Worm (Caenorhabditis elegans) whole organism, young adult: ENCODE measurements around the gene R09E10.6.
A peak's percentile ranks its signal among the peaks of the same experiment; 100 is the strongest.

Experiments used
- B0035.1 ChIP-seq: sonication (generic microtip); optimal IDR thresholded peaks from 2 replicates; lab custom pipeline; 2016; ENCODE audit warnings: missing genetic modification characterization, mild to moderate bottlenecking, missing compliant biosample characterization, missing genotype, missing genetic modification reagents
- F33H1.4 ChIP-seq: fragments of 200-800 bp; sonication (Bioruptor generic); IDR thresholded peaks from 2 replicates; pipeline ENCODE4 v1.3.6; 2022; ENCODE audit warnings: missing genetic modification reagents, missing genetic modification characterization, missing compliant biosample characterization
- F39B2.1 ChIP-seq: fragments of 200-800 bp; sonication (Bioruptor generic); IDR thresholded peaks from 2 replicates; pipeline ENCODE4 v1.3.6; 2022; ENCODE audit warnings: missing genetic modification reagents, missing genetic modification characterization, missing compliant biosample characterization
- T07F8.4 ChIP-seq: sonication (generic microtip); optimal IDR thresholded peaks from 2 replicates; lab custom pipeline; 2016; ENCODE audit warnings: mild to moderate bottlenecking, missing genetic modification characterization, moderate library complexity, missing compliant biosample characterization
- T26A5.8 ChIP-seq: sonication (generic microtip); optimal IDR thresholded peaks from 2 replicates; lab custom pipeline; 2016; ENCODE audit warnings: missing genetic modification characterization, missing compliant biosample characterization
- Y56A3A.18 ChIP-seq: fragments of 200-800 bp; sonication (Bioruptor generic); IDR thresholded peaks from 2 replicates; pipeline ENCODE4 v1.3.6; 2022; ENCODE audit warnings: missing genetic modification reagents, missing genetic modification characterization, missing compliant biosample characterization
- Y95B8A.8 ChIP-seq: fragments of 200-800 bp; sonication (Bioruptor generic); IDR thresholded peaks from 2 replicates; pipeline ENCODE4 v1.3.6; 2022; ENCODE audit warnings: missing genetic modification reagents, missing genetic modification characterization, missing compliant biosample characterization
- ZK185.1 ChIP-seq: sonication (generic microtip); optimal IDR thresholded peaks from 2 replicates; lab custom pipeline; 2016; ENCODE audit warnings: mild to moderate bottlenecking, missing genetic modification characterization, missing compliant biosample characterization; ENCODE audit not compliant: poor library complexity, severe bottlenecking
- aptf-2 ChIP-seq: fragments of 200-800 bp; sonication (Bioruptor generic); conservative IDR thresholded peaks from 2 replicates; pipeline ENCODE4 v1.3.6; 2022; ENCODE audit warnings: missing genetic modification reagents, missing genetic modification characterization, missing compliant biosample characterization
- attf-3 ChIP-seq: fragments of 200-800 bp; sonication (Bioruptor generic); conservative IDR thresholded peaks from 2 replicates; pipeline ENCODE4 v1.3.6; 2022; ENCODE audit warnings: missing genetic modification reagents, missing genetic modification characterization, missing compliant biosample characterization
- attf-6 ChIP-seq: fragments of 200-800 bp; sonication (Bioruptor generic); IDR thresholded peaks from 2 replicates; pipeline ENCODE4 v1.3.6; 2022; ENCODE audit warnings: missing genetic modification reagents, missing genetic modification characterization, missing compliant biosample characterization
- ccch-3 ChIP-seq: fragments of 200-800 bp; sonication (Bioruptor generic); optimal IDR thresholded peaks from 2 replicates; lab custom pipeline; 2018; ENCODE audit warnings: mild to moderate bottlenecking, missing genetic modification characterization, missing compliant biosample characterization
- cebp-1 ChIP-seq, 2 experiments: fragments of 200-800 bp in 1 of 2; sonication (Bioruptor generic) in 1 of 2; sonication (generic microtip) in 1 of 2; IDR thresholded peaks in 1 of 2; optimal IDR thresholded peaks in 1 of 2; 2 replicates each; pipeline versions ENCODE4 v1.3.6 to Lab custom; 2017 to 2022; ENCODE audit warnings: missing compliant biosample characterization in 2 of 2, missing genetic modification characterization in 2 of 2, mild to moderate bottlenecking in 1 of 2, missing genetic modification reagents in 1 of 2, moderate library complexity in 1 of 2
- cebp-2 ChIP-seq: fragments of 200-800 bp; sonication (Bioruptor generic); IDR thresholded peaks from 2 replicates; pipeline ENCODE4 v1.3.6; 2022; ENCODE audit warnings: missing genetic modification characterization, missing compliant biosample characterization
- ceh-100 ChIP-seq: fragments of 200-800 bp; sonication (Bioruptor generic); IDR thresholded peaks from 2 replicates; pipeline ENCODE4 v1.3.6; 2022; ENCODE audit warnings: missing genetic modification reagents, missing genetic modification characterization, missing compliant biosample characterization
- ceh-40 ChIP-seq: fragments of 200-800 bp; sonication (Bioruptor generic); IDR thresholded peaks from 2 replicates; pipeline ENCODE4 v1.3.6; 2022; ENCODE audit warnings: missing genetic modification characterization, missing compliant biosample characterization
- ceh-91 ChIP-seq: fragments of 200-800 bp; sonication (Bioruptor generic); IDR thresholded peaks from 2 replicates; pipeline ENCODE4 v1.3.6; 2022; ENCODE audit warnings: missing genetic modification reagents, missing genetic modification characterization, missing compliant biosample characterization
- die-1 ChIP-seq: sonication (generic microtip); optimal IDR thresholded peaks from 2 replicates; lab custom pipeline; 2016; ENCODE audit warnings: missing genotype, mild to moderate bottlenecking, missing genetic modification characterization, missing compliant biosample characterization
- efl-1 ChIP-seq: fragments of 150-350 bp; optimal IDR thresholded peaks from 2 replicates; lab custom pipeline; 2014; ENCODE audit warnings: missing biosample characterization, missing genetic modification reagents, missing genetic modification characterization
- egrh-3 ChIP-seq: fragments of 200-800 bp; sonication (Bioruptor generic); IDR thresholded peaks from 2 replicates; pipeline ENCODE4 v1.3.6; 2022; ENCODE audit warnings: missing genetic modification reagents, missing genetic modification characterization, missing compliant biosample characterization
- him-1 ChIP-seq: sonication (generic microtip); optimal IDR thresholded peaks from 2 replicates; lab custom pipeline; 2016; ENCODE audit warnings: missing genotype, missing genetic modification reagents, missing genetic modification characterization, missing compliant biosample characterization
- lag-1 ChIP-seq: fragments of 200-800 bp; sonication (Bioruptor generic); IDR thresholded peaks from 2 replicates; pipeline ENCODE4 v1.3.6; 2022; ENCODE audit warnings: missing genetic modification reagents, missing genetic modification characterization, missing compliant biosample characterization
- let-526 ChIP-seq: fragments of 200-800 bp; sonication (Bioruptor generic); IDR thresholded peaks from 2 replicates; pipeline ENCODE4 v1.3.6; 2022; ENCODE audit warnings: missing genetic modification reagents, missing genetic modification characterization, missing compliant biosample characterization
- mes-4 ChIP-seq: sonication (generic microtip); optimal IDR thresholded peaks from 2 replicates; lab custom pipeline; 2016; ENCODE audit warnings: missing genotype, missing genetic modification characterization, missing compliant biosample characterization
- nfya-2 ChIP-seq: fragments of 200-800 bp; sonication (Bioruptor generic); IDR thresholded peaks from 2 replicates; pipeline ENCODE4 v1.3.6; 2022; ENCODE audit warnings: missing genetic modification reagents, missing genetic modification characterization, missing compliant biosample characterization
- nfyb-1 ChIP-seq: fragments of 200-800 bp; sonication (Bioruptor generic); IDR thresholded peaks from 2 replicates; pipeline ENCODE4 v1.3.6; 2022; ENCODE audit warnings: missing genetic modification reagents, missing genetic modification characterization, missing compliant biosample characterization
- nhr-120 ChIP-seq: fragments of 200-800 bp; sonication (Bioruptor generic); IDR thresholded peaks from 2 replicates; pipeline ENCODE4 v1.3.6; 2022; ENCODE audit warnings: missing genetic modification characterization, missing compliant biosample characterization
- nhr-80 ChIP-seq: sonication (generic microtip); optimal IDR thresholded peaks from 2 replicates; lab custom pipeline; 2016; ENCODE audit warnings: missing genetic modification characterization, missing compliant biosample characterization
- sea-2 ChIP-seq: fragments of 200-800 bp; sonication (Bioruptor generic); IDR thresholded peaks from 2 replicates; pipeline ENCODE4 v1.3.6; 2022; ENCODE audit warnings: missing genetic modification characterization, missing compliant biosample characterization
- snpc-3.4 ChIP-seq: sonication (generic microtip); optimal IDR thresholded peaks from 2 replicates; lab custom pipeline; 2017; ENCODE audit warnings: missing genetic modification characterization, mild to moderate bottlenecking, missing compliant biosample characterization, antibody characterized with exemption, moderate library complexity, missing genotype, missing genetic modification reagents
- ztf-22 ChIP-seq: fragments of 200-800 bp; sonication (Bioruptor generic); optimal IDR thresholded peaks from 2 replicates; lab custom pipeline; 2018; ENCODE audit warnings: mild to moderate bottlenecking, missing genetic modification characterization, moderate library complexity, missing compliant biosample characterization
- ztf-26 ChIP-seq: sonication (generic microtip); optimal IDR thresholded peaks from 2 replicates; lab custom pipeline; 2017; ENCODE audit warnings: missing genetic modification characterization, missing compliant biosample characterization
- ztf-28 ChIP-seq: fragments of 200-800 bp; sonication (Bioruptor generic); IDR thresholded peaks from 2 replicates; pipeline ENCODE4 v1.3.6; 2022; ENCODE audit warnings: missing genetic modification reagents, missing genetic modification characterization, missing compliant biosample characterization

R09E10.6 gene

ce11 chrIV:10252350-10252792 is 41.6 kb downstream of the R09E10.6 start (continued):
- no peak for TF ChIP-seq T07F8.4
- peak; percentile 26 for TF ChIP-seq B0035.1
- TF ChIP-seq ztf-26 (tag; lab: Kevin White, UChicago) = peak; percentile 43

ce11 chrIV:10251764-10252163 is 42.2 kb downstream of the R09E10.6 start:
- TF ChIP-seq F33H1.4 (GFP tag; lab: Robert Waterston, UW) = no peak
- no peak for TF ChIP-seq die-1 (tag; lab: Kevin White, UChicago)
- no peak for TF ChIP-seq nhr-80 (tag; lab: Kevin White, UChicago)
- TF ChIP-seq efl-1 (GFP tag; lab: Kevin White, UChicago) = no peak
- no peak for TF ChIP-seq Y95B8A.8 (GFP tag; lab: Robert Waterston, UW)
- TF ChIP-seq lag-1 (GFP tag; lab: Robert Waterston, UW) = no peak
- no peak for TF ChIP-seq ceh-91 (GFP tag; lab: Robert Waterston, UW)
- TF ChIP-seq F39B2.1 (GFP tag; lab: Robert Waterston, UW) = no peak
- TF ChIP-seq T26A5.8 = no peak
- no peak for TF ChIP-seq him-1 (tag; lab: Kevin White, UChicago)
- TF ChIP-seq, all 124 proteins: peak for 0

- TF ChIP-seq let-526 (GFP tag; lab: Robert Waterston, UW) = no peak
- TF ChIP-seq Y56A3A.18 (GFP tag; lab: Robert Waterston, UW) = no peak
- TF ChIP-seq egrh-3 (GFP tag; lab: Robert Waterston, UW) = no peak
- TF ChIP-seq ceh-40 = no peak
- no peak for TF ChIP-seq mes-4 (tag; lab: Kevin White, UChicago)
- no peak for TF ChIP-seq nhr-80 (tag; lab: Kevin White, UChicago)
- TF ChIP-seq cebp-2 (GFP tag; lab: Robert Waterston, UW) = no peak
- TF ChIP-seq ceh-100 (GFP tag; lab: Robert Waterston, UW) = no peak
- no peak for TF ChIP-seq ccch-3 (GFP tag; lab: Kevin White, UChicago)
- no peak for TF ChIP-seq attf-3 (GFP tag; lab: Robert Waterston, UW)
- TF ChIP-seq nfyb-1 = no peak
- no peak for TF ChIP-seq attf-6 (GFP tag; lab: Robert Waterston, UW)
- TF ChIP-seq T26A5.8 = no peak
- TF ChIP-seq snpc-3.4 (tag; lab: Kevin White, UChicago) = no peak
- TF ChIP-seq sea-2 (GFP tag; lab: Robert Waterston, UW) = no peak
- no peak for TF ChIP-seq ztf-28
- TF ChIP-seq ztf-22 (GFP tag; lab: Kevin White, UChicago) = no peak
- no peak for TF ChIP-seq aptf-2 (GFP tag; lab: Robert Waterston, UW)
These were observed 42.7 kb downstream of the R09E10.6 start for ce11 chrIV:10251261-10251660.

ce11 chrIV:10250577-10251075 is 43.3 kb downstream of the R09E10.6 start, which contains the start of gene daf-14:
TSS of gene daf-14 (plus strand) at chrIV:10250627.
- TF ChIP-seq nhr-80 (tag; lab: Kevin White, UChicago) (peak; percentile 20), T07F8.4 (no peak), nhr-120 (GFP tag; lab: Robert Waterston, UW) (no peak), ZK185.1 (tag; lab: Kevin White, UChicago) (no peak), nfya-2 (GFP tag; lab: Robert Waterston, UW) (no peak), cebp-1 (GFP tag; IDR thresholded peaks at IDR 0.05; lab: Robert Waterston, UW) (no peak), cebp-1 (tag; optimal IDR thresholded peaks at IDR 0.05; lab: Kevin White, UChicago) (peak; percentile 22), ztf-26 (tag; lab: Kevin White, UChicago) (peak; percentile 43)
